Worm (Caenorhabditis elegans): ENCODE results near the gene R04D3.2.

R04D3.2 gene

ce11 chrX:13284618-13285017 lies 1.8 kb downstream of the R04D3.2 start (continued):
- no peak for TF ChIP-seq mes-2 (tag; optimal IDR thresholded peaks at IDR 0.05; ENCODE audit: poor library complexity, severe bottlenecking)
- TF ChIP-seq rbr-2 (tag; optimal IDR thresholded peaks at IDR 0.05) = no peak
- no peak for TF ChIP-seq nhr-28 (tag; optimal IDR thresholded peaks at IDR 0.05)
- no peak for TF ChIP-seq ceh-82 (tag; optimal IDR thresholded peaks at IDR 0.05)
- TF ChIP-seq ceh-62 (tag; optimal IDR thresholded peaks at IDR 0.05) = no peak
- no peak for TF ChIP-seq unc-39 (tag; optimal IDR thresholded peaks at IDR 0.05)
- TF ChIP-seq nhr-11 (tag; optimal IDR thresholded peaks at IDR 0.05) = no peak
- TF ChIP-seq dmd-8 (GFP tag; IDR thresholded peaks at IDR 0.05) = no peak
- no peak for TF ChIP-seq pqm-1 (tag; optimal IDR thresholded peaks at IDR 0.05)
- no peak for TF ChIP-seq D1046.2 (GFP tag; IDR thresholded peaks at IDR 0.05)
- no peak for TF ChIP-seq zip-2 (tag; optimal IDR thresholded peaks at IDR 0.05)
- no peak for TF ChIP-seq gei-8 (GFP tag; optimal IDR thresholded peaks at IDR 0.05)
- no peak for TF ChIP-seq Y48G9A.11 (GFP tag; IDR thresholded peaks at IDR 0.05)
- TF ChIP-seq R02D3.7 (tag; optimal IDR thresholded peaks at IDR 0.05) = no peak
- no peak for TF ChIP-seq zag-1 (tag; optimal IDR thresholded peaks at IDR 0.05)
- TF ChIP-seq set-16 (GFP tag; IDR thresholded peaks at IDR 0.05) = no peak
- TF ChIP-seq jun-1 (tag; optimal IDR thresholded peaks at IDR 0.05) = no peak
- no peak for TF ChIP-seq nhr-76 (tag; optimal IDR thresholded peaks at IDR 0.05)
- no peak for TF ChIP-seq tag-97 (GFP tag; IDR thresholded peaks at IDR 0.05)
- TF ChIP-seq nhr-77 (tag; optimal IDR thresholded peaks at IDR 0.05) = no peak
- TF ChIP-seq hlh-11 (tag; optimal IDR thresholded peaks at IDR 0.05) = no peak
- no peak for TF ChIP-seq F44E2.7 (GFP tag; IDR thresholded peaks at IDR 0.05)
- TF ChIP-seq saeg-2 (GFP tag; IDR thresholded peaks at IDR 0.05) = no peak
- TF ChIP-seq spr-1 (tag; optimal IDR thresholded peaks at IDR 0.05) = no peak

ce11 chrX:13284091-13284490 lies 2.3 kb downstream of the R04D3.2 start, which contains the start of gene cyp-14A4:
Gene cyp-14A4, minus strand, starts transcription at chrX:13284197.
- no peak for TF ChIP-seq nhr-42 (GFP tag; IDR thresholded peaks at IDR 0.05)
- TF ChIP-seq egl-43 (GFP tag; IDR thresholded peaks at IDR 0.05) = no peak
- TF ChIP-seq T20F7.1 (GFP tag; optimal IDR thresholded peaks at IDR 0.05) = no peak
- no peak for TF ChIP-seq attf-4 (tag; optimal IDR thresholded peaks at IDR 0.05)
- TF ChIP-seq pqm-1 (tag; optimal IDR thresholded peaks at IDR 0.05) = no peak
- no peak for TF ChIP-seq lir-3 (tag; optimal IDR thresholded peaks at IDR 0.05)
- peak; percentile 38 for TF ChIP-seq nhr-28 (tag; optimal IDR thresholded peaks at IDR 0.05)
- no peak for TF ChIP-seq nhr-237 (tag; optimal IDR thresholded peaks at IDR 0.05)
- no peak for TF ChIP-seq lin-38 (GFP tag; IDR thresholded peaks at IDR 0.05)
- no peak for TF ChIP-seq T26A8.4 (GFP tag; IDR thresholded peaks at IDR 0.05)
- no peak for TF ChIP-seq lsy-2 (tag; optimal IDR thresholded peaks at IDR 0.05)
- no peak for TF ChIP-seq daf-16 (GFP tag; optimal IDR thresholded peaks at IDR 0.05)
- peak; percentile 91 for TF ChIP-seq daf-16 (tag; optimal IDR thresholded peaks at IDR 0.05)
- TF ChIP-seq fos-1 (tag; optimal IDR thresholded peaks at IDR 0.05) = no peak

- no peak for TF ChIP-seq rbr-2 (tag; optimal IDR thresholded peaks at IDR 0.05)
- peak; percentile 17 for TF ChIP-seq zip-2 (tag; optimal IDR thresholded peaks at IDR 0.05)
- no peak for TF ChIP-seq lin-29 (GFP tag; IDR thresholded peaks at IDR 0.05)
- TF ChIP-seq ceh-20 (GFP tag; IDR thresholded peaks at IDR 0.05) = 0 out of 2 replicates have a peak, but pooled peaks have one; percentile 17
- peak; percentile 78 for TF ChIP-seq F26F4.8 (GFP tag; conservative IDR thresholded peaks at IDR 0.05)
- TF ChIP-seq dve-1 (tag; optimal IDR thresholded peaks at IDR 0.05; ENCODE audit: insufficient read depth) = no peak
- TF ChIP-seq spr-3 (GFP tag; optimal IDR thresholded peaks at IDR 0.05) = peak; percentile 39
- TF ChIP-seq tra-1 (GFP tag; IDR thresholded peaks at IDR 0.05) = peak; percentile 71
- TF ChIP-seq aly-2 (tag; optimal IDR thresholded peaks at IDR 0.05) = no peak
- no peak for TF ChIP-seq snpc-4 (tag; optimal IDR thresholded peaks at IDR 0.05)
- 0 out of 2 replicates have a peak, but pooled peaks have one; percentile 46 for TF ChIP-seq lin-1 (GFP tag; IDR thresholded peaks at IDR 0.05)
- TF ChIP-seq nhr-25 (tag; optimal IDR thresholded peaks at IDR 0.05; ENCODE audit: borderline replicate concordance, insufficient read depth) = no peak
- TF ChIP-seq nhr-77 (tag; optimal IDR thresholded peaks at IDR 0.05) = no peak
- no peak for TF ChIP-seq lin-15B (tag; optimal IDR thresholded peaks at IDR 0.05)
- 0 out of 4 replicates have a peak, but pooled peaks of 1 of the 2 experiments have one; percentile 55 for TF ChIP-seq madf-5 (GFP tag; IDR thresholded peaks at IDR 0.05)
- peak; percentile 19 for TF ChIP-seq unc-130 (GFP tag; optimal IDR thresholded peaks at IDR 0.05)
- TF ChIP-seq Y48G9A.11 (GFP tag; IDR thresholded peaks at IDR 0.05) = peak; percentile 44; the same call in 1 of the 2 replicates
- no peak for TF ChIP-seq lin-38 (GFP tag; IDR thresholded peaks at IDR 0.05)
- TF ChIP-seq vab-7 (GFP tag; IDR thresholded peaks at IDR 0.05) = peak; percentile 83
- TF ChIP-seq lir-3 (tag; optimal IDR thresholded peaks at IDR 0.05) = peak; percentile 59
- TF ChIP-seq ctbp-1 (GFP tag; IDR thresholded peaks at IDR 0.05) = 0 out of 2 replicates have a peak, but pooled peaks have one; percentile 33
These were observed 3.0 kb downstream of the R04D3.2 start for ce11 chrX:13283462-13283861.
